Fruit fly (Drosophila melanogaster) whole organism, prepupa: ENCODE measurements around the gene Nrg.

Experiments used
- CG1621 ChIP-seq: fragments of 200-800 bp; sonication (Bioruptor generic); optimal IDR thresholded peaks from 3 replicates; lab custom pipeline; 2018; ENCODE audit warnings: missing biosample characterization, mild to moderate bottlenecking, missing genetic modification characterization
- CG3032 ChIP-seq: fragments of 200-800 bp; optimal IDR thresholded peaks from 2 replicates; lab custom pipeline; 2019; ENCODE audit warnings: missing biosample characterization, mild to moderate bottlenecking, missing genetic modification characterization, moderate library complexity
- CG31627 ChIP-seq: fragments of 200-800 bp; sonication (Bioruptor generic); optimal IDR thresholded peaks from 3 replicates; lab custom pipeline; 2016; ENCODE audit warnings: missing biosample characterization, missing genetic modification characterization
- CG6276 ChIP-seq: fragments of 200-800 bp; sonication (Bioruptor generic); optimal IDR thresholded peaks from 2 replicates; lab custom pipeline; 2017; ENCODE audit warnings: missing biosample characterization, mild to moderate bottlenecking, missing genetic modification characterization
- CG6808 ChIP-seq: fragments of 200-800 bp; sonication (Bioruptor generic); optimal IDR thresholded peaks from 3 replicates; lab custom pipeline; 2017; ENCODE audit warnings: missing biosample characterization, missing genetic modification characterization, mild to moderate bottlenecking, moderate library complexity, missing genetic modification reagents
- CG6854 ChIP-seq: fragments of 200-800 bp; sonication (Bioruptor generic); optimal IDR thresholded peaks from 2 replicates; lab custom pipeline; 2017; ENCODE audit warnings: missing biosample characterization, mild to moderate bottlenecking, missing genetic modification characterization
- Lpt ChIP-seq: fragments of 200-800 bp; sonication (Bioruptor generic); optimal IDR thresholded peaks from 3 replicates; lab custom pipeline; 2016; ENCODE audit warnings: missing biosample characterization, missing genetic modification characterization
- Smox ChIP-seq: fragments of 200-800 bp; sonication (Bioruptor generic); optimal IDR thresholded peaks from 3 replicates; lab custom pipeline; 2016; ENCODE audit warnings: missing biosample characterization, missing genetic modification characterization
- Sox102F ChIP-seq: fragments of 200-800 bp; sonication (Bioruptor generic); optimal IDR thresholded peaks from 2 replicates; lab custom pipeline; 2016; ENCODE audit warnings: missing biosample characterization, mild to moderate bottlenecking, missing genetic modification characterization
- cyc ChIP-seq: fragments of 200-800 bp; sonication (Bioruptor generic); optimal IDR thresholded peaks from 3 replicates; lab custom pipeline; 2016; ENCODE audit warnings: missing biosample characterization, missing genetic modification characterization
- eg ChIP-seq: fragments of 200-800 bp; sonication (Bioruptor generic); IDR thresholded peaks from 3 replicates; pipeline ENCODE4 v1.3.6; 2022; ENCODE audit warnings: missing biosample characterization, missing genetic modification characterization
- esn ChIP-seq: fragments of 200-800 bp; sonication (Bioruptor generic); optimal IDR thresholded peaks from 2 replicates; lab custom pipeline; 2016; ENCODE audit warnings: missing biosample characterization, mild to moderate bottlenecking, missing genetic modification characterization, moderate library complexity
- net ChIP-seq: fragments of 200-800 bp; sonication (Bioruptor generic); optimal IDR thresholded peaks from 3 replicates; lab custom pipeline; 2016; ENCODE audit warnings: missing biosample characterization, missing genetic modification characterization
- salr ChIP-seq, 2 experiments: fragments of 200-800 bp; sonication (Bioruptor generic); optimal IDR thresholded peaks; 3 replicates each; lab custom pipeline; 2016 to 2018; ENCODE audit warnings: missing biosample characterization in 2 of 2, missing genetic modification characterization in 2 of 2, mild to moderate bottlenecking in 1 of 2

DNA sequence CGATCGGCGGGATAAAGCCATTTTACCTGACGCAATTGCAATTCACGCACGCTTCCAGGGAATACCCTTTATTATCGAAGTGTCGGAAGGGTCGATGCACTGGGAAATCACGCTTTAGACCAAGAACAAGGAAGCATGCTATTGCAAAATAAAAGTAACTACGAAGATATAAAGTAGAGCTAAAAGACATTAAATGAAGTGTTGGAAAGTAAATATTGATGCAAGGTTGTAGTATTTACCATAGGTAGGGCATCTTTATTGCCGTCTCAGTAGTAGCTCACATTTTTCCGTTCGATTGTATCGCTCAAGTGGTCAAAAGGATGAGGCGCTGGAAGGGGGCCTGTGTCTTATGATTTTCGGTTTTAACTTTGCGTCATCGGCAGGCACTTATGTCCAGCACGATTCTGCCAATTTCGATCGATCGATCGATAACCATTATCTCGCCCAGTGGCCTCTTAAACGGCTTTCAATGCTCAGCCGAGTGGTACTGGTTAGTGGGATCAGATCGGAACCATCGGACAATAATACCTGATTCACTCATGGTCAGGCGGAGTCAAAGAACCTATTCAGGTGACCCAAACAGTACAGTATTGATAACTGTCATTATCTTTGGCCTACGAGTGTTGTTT lies 19.5 kb upstream of the Nrg start:
- TF ChIP-seq CG31627 (GFP tag; lab: Kevin White, UChicago) (peak; percentile 9), Sox102F (GFP tag; lab: Kevin White, UChicago) (no peak), Smox (GFP tag; lab: Kevin White, UChicago) (no peak), CG1621 (tag; lab: Kevin White, UChicago) (no peak), salr (GFP tag; optimal IDR thresholded peaks at IDR 0.05; lab: Kevin White, UChicago) (no peak), cyc (GFP tag; lab: Kevin White, UChicago) (peak; percentile 20), esn (GFP tag; lab: Kevin White, UChicago) (peak; percentile 31), CG6854 (GFP tag; lab: Kevin White, UChicago) (no peak), eg (GFP tag; lab: Robert Waterston, UW) (no peak), CG3032 (tag; lab: Kevin White, UChicago) (no peak), CG6276 (no peak), Lpt (GFP tag; lab: Kevin White, UChicago) (no peak), CG6808 (GFP tag; lab: Kevin White, UChicago) (no peak), net (GFP tag; lab: Kevin White, UChicago) (no peak)
